Worm (Caenorhabditis elegans): ENCODE results near the gene F49F1.12.

ce11 chrIV:4147891-4148290 is 5.0 kb upstream of the F49F1.12 start:
- TF ChIP-seq nhr-23 (tag; optimal IDR thresholded peaks at IDR 0.05): no peak
- TF ChIP-seq lsy-12 (tag; optimal IDR thresholded peaks at IDR 0.05): no peak

Data from whole organism, L3 larva.